Fruit fly (Drosophila melanogaster): Measurements from ENCODE around the gene Ir7e.
A peak's percentile ranks its signal among the peaks of the same experiment; 100 is the strongest.

Ir7e gene

DNA sequence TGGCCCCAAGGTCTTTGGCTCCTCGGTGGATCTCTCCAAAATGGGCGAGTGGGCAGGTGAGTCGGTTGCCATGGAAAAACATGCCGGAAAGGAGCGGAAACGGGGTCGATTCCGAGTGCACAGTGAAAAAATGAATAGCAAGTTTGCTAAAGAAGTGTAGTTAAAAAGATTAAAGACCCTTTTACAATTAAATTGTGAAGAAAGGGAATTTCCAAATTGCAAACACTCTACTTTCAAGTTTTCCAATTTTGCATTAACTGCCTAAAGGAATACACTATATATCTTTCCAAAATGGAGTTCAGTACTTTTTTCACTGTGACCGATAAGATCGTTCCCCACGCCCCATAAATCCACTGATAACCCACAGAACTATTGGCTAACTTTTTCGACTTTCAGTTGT lies 28.0 kb upstream of the Ir7e start (continued):
- TF ChIP-seq onecut (GFP tag; IDR thresholded peaks at IDR 0.05) (0 out of 2 replicates have a peak, but pooled peaks have one; percentile 15), lmd (GFP tag; IDR thresholded peaks at IDR 0.05) (0 out of 2 replicates have a peak, but pooled peaks have one; percentile 33), B-H1 (GFP tag; IDR thresholded peaks at IDR 0.05) (0 out of 3 replicates have a peak, but pooled peaks have one; percentile 11), dimm (GFP tag; IDR thresholded peaks at IDR 0.05) (no peak), lab (GFP tag; optimal IDR thresholded peaks at IDR 0.05) (peak; percentile 63), CG18262 (tag; optimal IDR thresholded peaks at IDR 0.05) (peak; percentile 23), CG7839 (tag; optimal IDR thresholded peaks at IDR 0.05) (peak; percentile 21), fu2 (GFP tag; optimal IDR thresholded peaks at IDR 0.05) (no peak), Ptx1 (GFP tag; IDR thresholded peaks at IDR 0.05) (peak; percentile 42; the same call in 1 of the 2 replicates), cato (GFP tag; optimal IDR thresholded peaks at IDR 0.05; ENCODE audit: borderline replicate concordance) (no peak), wek (GFP tag; optimal IDR thresholded peaks at IDR 0.05) (no peak), HmgZ (tag; optimal IDR thresholded peaks at IDR 0.05) (peak; percentile 10), bsh (GFP tag; optimal IDR thresholded peaks at IDR 0.05) (peak in 1 of 2 experiments; percentile 29), ATbp (GFP tag; optimal IDR thresholded peaks at IDR 0.05) (peak; percentile 27), Pdp1 (GFP tag; optimal IDR thresholded peaks at IDR 0.05) (peak in 1 of 2 experiments; percentile 9), CG30403 (GFP tag; optimal IDR thresholded peaks at IDR 0.05) (peak; percentile 24), CG12071 (GFP tag; optimal IDR thresholded peaks at IDR 0.05) (no peak), Mes4 (GFP tag; optimal IDR thresholded peaks at IDR 0.05) (no peak), CG11695 (GFP tag; IDR thresholded peaks at IDR 0.05) (0 out of 3 replicates have a peak, but pooled peaks have one; percentile 21), cwo (GFP tag; optimal IDR thresholded peaks at IDR 0.05) (peak; percentile 14), CG12659 (GFP tag; optimal IDR thresholded peaks at IDR 0.05) (peak; percentile 24), CG14014 (GFP tag; IDR thresholded peaks at IDR 0.05) (0 out of 2 replicates have a peak, but pooled peaks have one; percentile 14), seq (GFP tag; IDR thresholded peaks at IDR 0.05) (peak; percentile 37; the same call in 1 of the 2 replicates), fd96Cb (tag; optimal IDR thresholded peaks at IDR 0.05) (peak; percentile 21), CG4404 (GFP tag; IDR thresholded peaks at IDR 0.05) (no peak), dysf (GFP tag; IDR thresholded peaks at IDR 0.05) (peak; percentile 60), CG4707 (GFP tag; optimal IDR thresholded peaks at IDR 0.05) (no peak), Meics (GFP tag; optimal IDR thresholded peaks at IDR 0.05) (peak; percentile 42), sc (optimal IDR thresholded peaks at IDR 0.05) (no peak), sc (GFP tag; optimal IDR thresholded peaks at IDR 0.05) (no peak), CG3281 (GFP tag; optimal IDR thresholded peaks at IDR 0.05) (peak; percentile 14), Hr78 (GFP tag; optimal IDR thresholded peaks at IDR 0.05) (peak in 1 of 2 experiments; percentile 3), CG14441 (GFP tag; IDR thresholded peaks at IDR 0.05) (peak; percentile 65), CG4424 (GFP tag; optimal IDR thresholded peaks at IDR 0.05) (peak; percentile 20), twi (tag; optimal IDR thresholded peaks at IDR 0.05) (no peak), HHEX (GFP tag; optimal IDR thresholded peaks at IDR 0.05) (peak; percentile 22), Lim3 (GFP tag; IDR thresholded peaks at IDR 0.05) (no peak), Atf6 (GFP tag; IDR thresholded peaks at IDR 0.05) (no peak), CG15514 (GFP tag; optimal IDR thresholded peaks at IDR 0.05) (peak; percentile 32), lov (optimal IDR thresholded peaks at IDR 0.05) (no peak), lov (GFP tag; IDR thresholded peaks at IDR 0.05) (no peak), CG8388 (GFP tag; optimal IDR thresholded peaks at IDR 0.05) (no peak), CG4820 (GFP tag; optimal IDR thresholded peaks at IDR 0.05) (peak; percentile 5), sob (GFP tag; IDR thresholded peaks at IDR 0.05) (0 out of 2 replicates have a peak, but pooled peaks have one; percentile 23), tup (GFP tag; optimal IDR thresholded peaks at IDR 0.05) (no peak), stc (GFP tag; IDR thresholded peaks at IDR 0.05) (peak; percentile 50; the same call in 1 of the 2 replicates), CG9797 (GFP tag; optimal IDR thresholded peaks at IDR 0.05) (no peak), Hr3 (GFP tag; optimal IDR thresholded peaks at IDR 0.05) (no peak), gem (tag; optimal IDR thresholded peaks at IDR 0.05) (peak; percentile 62), Fer3 (tag; optimal IDR thresholded peaks at IDR 0.05) (peak; percentile 3)
